Fruit fly (Drosophila melanogaster) whole organism, embryonic: ENCODE results near the gene Csk.
A peak's percentile ranks its signal among the peaks of the same experiment; 100 is the strongest.

Source experiments
- ATbp ChIP-seq: fragments of 200-800 bp; sonication (Bioruptor generic); optimal IDR thresholded peaks from 2 replicates; lab custom pipeline; 2017; ENCODE audit warnings: missing biosample characterization, mild to moderate bottlenecking, missing genetic modification characterization, missing genetic modification reagents
- Ada2b ChIP-seq: fragments of 200-800 bp; sonication (Bioruptor generic); IDR thresholded peaks from 2 replicates; pipeline ENCODE4 v1.3.6; 2022; ENCODE audit warnings: missing biosample characterization, missing genetic modification characterization
- Asciz ChIP-seq: fragments of 200-800 bp; sonication (Bioruptor generic); optimal IDR thresholded peaks from 2 replicates; lab custom pipeline; 2017; ENCODE audit warnings: missing biosample characterization, mild to moderate bottlenecking, missing genetic modification characterization, missing genetic modification reagents
- Atf3 ChIP-seq: fragments of 200-800 bp; sonication (Bioruptor generic); optimal IDR thresholded peaks from 3 replicates; lab custom pipeline; 2016; ENCODE audit warnings: missing biosample characterization, missing genetic modification characterization
- CG10321 ChIP-seq: fragments of 200-800 bp; sonication (Bioruptor generic); IDR thresholded peaks from 2 replicates; pipeline ENCODE4 v1.3.6; 2022; ENCODE audit warnings: missing biosample characterization, missing genetic modification characterization
- CG10565 ChIP-seq: fragments of 200-800 bp; sonication (Bioruptor generic); optimal IDR thresholded peaks from 3 replicates; lab custom pipeline; 2016; ENCODE audit warnings: missing biosample characterization, mild to moderate bottlenecking, missing genetic modification characterization
- CG12659 ChIP-seq: fragments of 200-800 bp; sonication (Bioruptor generic); optimal IDR thresholded peaks from 3 replicates; lab custom pipeline; 2017; ENCODE audit warnings: mild to moderate bottlenecking, missing biosample characterization, missing genetic modification reagents, missing genetic modification characterization
- CG13894 ChIP-seq: fragments of 200-800 bp; sonication (Bioruptor generic); optimal IDR thresholded peaks from 3 replicates; lab custom pipeline; 2018; ENCODE audit warnings: missing biosample characterization, mild to moderate bottlenecking, missing genetic modification characterization, moderate library complexity
- CG15696 ChIP-seq: fragments of 200-800 bp; sonication (Bioruptor generic); optimal IDR thresholded peaks from 2 replicates; lab custom pipeline; 2019; ENCODE audit warnings: missing biosample characterization, mild to moderate bottlenecking, missing genetic modification characterization, moderate library complexity
- CG1603 ChIP-seq: fragments of 200-800 bp; sonication (Bioruptor generic); optimal IDR thresholded peaks from 2 replicates; lab custom pipeline; 2019; ENCODE audit warnings: missing biosample characterization, mild to moderate bottlenecking, missing genetic modification characterization, moderate library complexity
- CG17802 ChIP-seq: fragments of 200-800 bp; sonication (Bioruptor generic); optimal IDR thresholded peaks from 2 replicates; lab custom pipeline; 2018; ENCODE audit warnings: missing biosample characterization, mild to moderate bottlenecking, missing genetic modification characterization, moderate library complexity
- CG31388 ChIP-seq: fragments of 200-800 bp; sonication (Bioruptor generic); optimal IDR thresholded peaks from 2 replicates; lab custom pipeline; 2016; ENCODE audit warnings: missing biosample characterization, missing genetic modification characterization
- CG31441 ChIP-seq: fragments of 200-800 bp; sonication (Bioruptor generic); IDR thresholded peaks from 2 replicates; pipeline ENCODE4 v1.3.6; 2022; ENCODE audit warnings: missing biosample characterization, missing genetic modification characterization
- CG3838 ChIP-seq: fragments of 200-800 bp; sonication (Bioruptor generic); optimal IDR thresholded peaks from 3 replicates; lab custom pipeline; 2016; ENCODE audit warnings: missing biosample characterization, missing genetic modification characterization
- CG4328 ChIP-seq: fragments of 200-800 bp; sonication (Bioruptor generic); optimal IDR thresholded peaks from 3 replicates; lab custom pipeline; 2017; ENCODE audit warnings: missing biosample characterization, missing genetic modification reagents, missing genetic modification characterization
- CG4707 ChIP-seq: fragments of 200-800 bp; sonication (Bioruptor generic); optimal IDR thresholded peaks from 2 replicates; lab custom pipeline; 2018; ENCODE audit warnings: missing biosample characterization, mild to moderate bottlenecking, missing genetic modification characterization, moderate library complexity
- CG6175 ChIP-seq: fragments of 200-800 bp; sonication (Bioruptor generic); IDR thresholded peaks from 3 replicates; pipeline ENCODE4 v1.3.6; 2022; ENCODE audit warnings: missing biosample characterization, missing genetic modification characterization
- CG6254 ChIP-seq: fragments of 200-800 bp; sonication (Bioruptor generic); optimal IDR thresholded peaks from 3 replicates; lab custom pipeline; 2017; ENCODE audit warnings: mild to moderate bottlenecking, missing biosample characterization, missing genetic modification reagents, missing genetic modification characterization
- CG7928 ChIP-seq: fragments of 200-800 bp; sonication (Bioruptor generic); optimal IDR thresholded peaks from 2 replicates; lab custom pipeline; 2017; ENCODE audit warnings: missing biosample characterization, mild to moderate bottlenecking, missing genetic modification characterization
- Chrac-16 ChIP-seq: fragments of 200-800 bp; sonication (Bioruptor generic); optimal IDR thresholded peaks from 3 replicates; lab custom pipeline; 2016; ENCODE audit warnings: missing biosample characterization, missing genetic modification characterization
- D19B ChIP-seq: fragments of 200-800 bp; sonication (Bioruptor generic); optimal IDR thresholded peaks from 2 replicates; lab custom pipeline; 2017; ENCODE audit warnings: missing biosample characterization, mild to moderate bottlenecking, missing genetic modification characterization
- Dbx ChIP-seq: fragments of 200-800 bp; sonication (Bioruptor generic); IDR thresholded peaks from 3 replicates; pipeline ENCODE4 v1.3.6; 2022; ENCODE audit warnings: missing biosample characterization, missing genetic modification characterization
- Dip2 ChIP-seq: fragments of 200-800 bp; sonication (Bioruptor generic); IDR thresholded peaks from 2 replicates; pipeline ENCODE4 v1.3.6; 2022; ENCODE audit warnings: missing biosample characterization, missing genetic modification characterization
- Dref ChIP-seq: fragments of 200-800 bp; sonication (Bioruptor generic); IDR thresholded peaks from 2 replicates; pipeline ENCODE4 v1.3.6; 2022; ENCODE audit warnings: missing biosample characterization, missing genetic modification characterization
- Eip74EF ChIP-seq, 2 experiments: fragments of 200-800 bp in 1 of 2; fragments of >200 bp in 1 of 2; sonication (Bioruptor generic) in 1 of 2; optimal IDR thresholded peaks; 2 replicates each; lab custom pipeline; 2017 to 2019; ENCODE audit warnings: missing biosample characterization in 2 of 2, missing genetic modification characterization in 2 of 2, mild to moderate bottlenecking in 1 of 2, moderate library complexity in 1 of 2
- Gsc ChIP-seq: fragments of 200-800 bp; sonication (Bioruptor generic); IDR thresholded peaks from 2 replicates; pipeline ENCODE4 v1.3.6; 2022; ENCODE audit warnings: missing biosample characterization, missing genetic modification characterization
- HLH54F ChIP-seq: fragments of 200-800 bp; sonication (Bioruptor generic); optimal IDR thresholded peaks from 3 replicates; lab custom pipeline; 2016; ENCODE audit warnings: missing biosample characterization, missing genetic modification characterization
- Jarid2 ChIP-seq: fragments of 200-800 bp; sonication (Bioruptor generic); optimal IDR thresholded peaks from 3 replicates; lab custom pipeline; 2017; ENCODE audit warnings: mild to moderate bottlenecking, missing biosample characterization, missing genetic modification reagents, missing genetic modification characterization
- Optix ChIP-seq: fragments of 200-800 bp; sonication (Bioruptor generic); IDR thresholded peaks from 3 replicates; pipeline ENCODE4 v1.3.6; 2022; ENCODE audit warnings: missing biosample characterization, missing genetic modification characterization
- Side ChIP-seq: fragments of 200-800 bp; sonication (Bioruptor generic); optimal IDR thresholded peaks from 2 replicates; lab custom pipeline; 2016; ENCODE audit warnings: missing biosample characterization, missing genetic modification characterization
- Sin3A ChIP-seq: fragments of >200 bp; optimal IDR thresholded peaks from 2 replicates; lab custom pipeline; 2018
- Sox102F ChIP-seq: fragments of 200-800 bp; sonication (Bioruptor generic); optimal IDR thresholded peaks from 2 replicates; lab custom pipeline; 2018; ENCODE audit warnings: missing biosample characterization, mild to moderate bottlenecking, missing genetic modification characterization, moderate library complexity
- Sry-δ ChIP-seq: fragments of 200-800 bp; sonication (Bioruptor generic); optimal IDR thresholded peaks from 2 replicates; lab custom pipeline; 2016; ENCODE audit warnings: missing biosample characterization, missing genetic modification characterization
- bcd ChIP-seq: fragments of 200-800 bp; sonication (Bioruptor generic); optimal IDR thresholded peaks from 2 replicates; lab custom pipeline; 2017; ENCODE audit warnings: missing biosample characterization, mild to moderate bottlenecking, missing genetic modification characterization
- crp ChIP-seq, 2 experiments: fragments of 200-800 bp; sonication (Bioruptor generic); optimal IDR thresholded peaks; 2 replicates in 1 of 2; 3 replicates in 1 of 2; lab custom pipeline; 2017; ENCODE audit warnings: missing biosample characterization in 2 of 2, missing genetic modification characterization in 2 of 2, mild to moderate bottlenecking in 1 of 2, moderate library complexity in 1 of 2
- dmrt99B ChIP-seq: fragments of 200-800 bp; sonication (Bioruptor generic); optimal IDR thresholded peaks from 2 replicates; lab custom pipeline; 2018; ENCODE audit warnings: missing biosample characterization, mild to moderate bottlenecking, missing genetic modification characterization, moderate library complexity
- gro ChIP-seq: fragments of 200-800 bp; sonication (Bioruptor generic); optimal IDR thresholded peaks from 2 replicates; lab custom pipeline; 2016; ENCODE audit warnings: missing biosample characterization, missing genetic modification characterization
- hb ChIP-seq: fragments of 200-800 bp; sonication (Bioruptor generic); IDR thresholded peaks from 3 replicates; pipeline ENCODE4 v1.3.6; 2022; ENCODE audit warnings: missing biosample characterization, missing genetic modification characterization; ENCODE audit not compliant: partially characterized antibody
- kay ChIP-seq: fragments of 200-800 bp; sonication (Bioruptor generic); optimal IDR thresholded peaks from 2 replicates; lab custom pipeline; 2016; ENCODE audit warnings: missing biosample characterization, missing genetic modification characterization
- kni ChIP-seq: fragments of 200-800 bp; sonication (Bioruptor generic); optimal IDR thresholded peaks from 3 replicates; lab custom pipeline; 2017; ENCODE audit warnings: mild to moderate bottlenecking, missing biosample characterization, missing genetic modification reagents, missing genetic modification characterization
- odd ChIP-seq: fragments of 200-800 bp; sonication (Bioruptor generic); optimal IDR thresholded peaks from 2 replicates; lab custom pipeline; 2017; ENCODE audit warnings: missing biosample characterization, mild to moderate bottlenecking, missing genetic modification characterization
- otp ChIP-seq: fragments of 200-800 bp; sonication (Bioruptor generic); IDR thresholded peaks from 3 replicates; pipeline ENCODE4, ENCODE4 v1.3.6; 2022; ENCODE audit warnings: missing biosample characterization, missing genetic modification characterization
- pan ChIP-seq, 4 experiments: fragments of >200 bp in 3 of 4; fragments of 200-800 bp in 1 of 4; sonication (Bioruptor generic) in 1 of 4; optimal IDR thresholded peaks in 3 of 4; IDR thresholded peaks in 1 of 4; 2 replicates each; pipeline versions ENCODE4 v1.3.6 to Lab custom; 2017 to 2022; ENCODE audit warnings: missing biosample characterization in 2 of 4, missing genetic modification characterization in 2 of 4, mixed read lengths in 1 of 4
- pros ChIP-seq: fragments of 200-800 bp; sonication (Bioruptor generic); optimal IDR thresholded peaks from 3 replicates; lab custom pipeline; 2019; ENCODE audit warnings: missing biosample characterization, mild to moderate bottlenecking, missing genetic modification characterization, moderate library complexity
- repo ChIP-seq: fragments of 200-800 bp; sonication (Bioruptor generic); optimal IDR thresholded peaks from 2 replicates; lab custom pipeline; 2016; ENCODE audit warnings: missing biosample characterization, missing genetic modification characterization
- sens-2 ChIP-seq: fragments of 200-800 bp; sonication (Bioruptor generic); IDR thresholded peaks from 2 replicates; pipeline ENCODE4 v1.3.6; 2022; ENCODE audit warnings: missing biosample characterization, missing genetic modification characterization
- slp2 ChIP-seq: fragments of 200-800 bp; sonication (Bioruptor generic); optimal IDR thresholded peaks from 2 replicates; lab custom pipeline; 2016; ENCODE audit warnings: missing biosample characterization, missing genetic modification characterization
- toy ChIP-seq: fragments of 200-800 bp; sonication (Bioruptor generic); IDR thresholded peaks from 2 replicates; pipeline ENCODE4 v1.3.6; 2022; ENCODE audit warnings: missing biosample characterization, missing genetic modification characterization

Csk gene

dm6 chr3R:11619709-11620409 is 30.6 kb downstream of the Csk start, which contains the start of the genes Jupiter and CG14710 (continued):
- TF ChIP-seq CG13894 (tag; lab: Kevin White, UChicago) (peak; percentile 78), Eip74EF (GFP tag; optimal IDR thresholded peaks at IDR 0.05; lab: Kevin White, UChicago) (no peak), Sox102F (GFP tag; lab: Kevin White, UChicago) (peak; percentile 38), Dbx (GFP tag; lab: Robert Waterston, UW) (peak; percentile 82), CG31388 (GFP tag; lab: Kevin White, UChicago) (no peak), HLH54F (GFP tag; lab: Kevin White, UChicago) (peak; percentile 83), repo (GFP tag; lab: Kevin White, UChicago) (peak; percentile 62), CG4328 (GFP tag; lab: Kevin White, UChicago) (peak; percentile 1), CG4707 (GFP tag; lab: Kevin White, UChicago) (no peak), Dip2 (GFP tag; lab: Robert Waterston, UW) (no peak), CG10321 (GFP tag; lab: Robert Waterston, UW) (no peak), CG10565 (GFP tag; lab: Kevin White, UChicago) (no peak), Sin3A (lab: Kevin White, UChicago) (peak; percentile 81), Optix (GFP tag; lab: Robert Waterston, UW) (peak; percentile 68; the same call in 2 of the 3 replicates), Side (GFP tag; lab: Kevin White, UChicago) (peak; percentile 53), dmrt99B (tag; lab: Kevin White, UChicago) (no peak), CG12659 (peak; percentile 92), CG6175 (GFP tag; lab: Robert Waterston, UW) (no peak), hb (no peak), ATbp (GFP tag; lab: Kevin White, UChicago) (no peak), Jarid2 (peak; percentile 60), Asciz (GFP tag; lab: Kevin White, UChicago) (no peak), Atf3 (GFP tag; lab: Kevin White, UChicago) (peak; percentile 80), gro (GFP tag; lab: Kevin White, UChicago) (peak; percentile 77), Gsc (GFP tag; lab: Robert Waterston, UW) (no peak), Chrac-16 (peak; percentile 73), odd (GFP tag; lab: Kevin White, UChicago) (no peak), CG3838 (GFP tag; lab: Kevin White, UChicago) (peak; percentile 21), otp (GFP tag; lab: Robert Waterston, UW) (peak; percentile 60; the same call in 2 of the 3 replicates), kay (GFP tag; lab: Kevin White, UChicago) (peak; percentile 45), CG15696 (tag; lab: Kevin White, UChicago) (peak; percentile 64), CG7928 (GFP tag; lab: Kevin White, UChicago) (peak; percentile 29), CG17802 (tag; lab: Kevin White, UChicago) (peak; percentile 52), slp2 (GFP tag; lab: Kevin White, UChicago) (peak; percentile 69), kni (GFP tag; lab: Kevin White, UChicago) (peak; percentile 31), Ada2b (0 out of 2 replicates have a peak, but pooled peaks have one; percentile 14), CG1603 (peak; percentile 77), sens-2 (GFP tag; lab: Robert Waterston, UW) (0 out of 2 replicates have a peak, but pooled peaks have one; percentile 36), crp (GFP tag; optimal IDR thresholded peaks at IDR 0.05; lab: Kevin White, UChicago) (peak in 1 of 2 experiments; percentile 45), pan (optimal IDR thresholded peaks at IDR 0.05; lab: Kevin White, UChicago) (no peak), pan (GFP tag; optimal IDR thresholded peaks at IDR 0.05 in 1 of 2, IDR thresholded peaks at IDR 0.05 in 1 of 2) (peak in 1 of 2 experiments; percentile 45), CG31441 (GFP tag; lab: Robert Waterston, UW) (0 out of 2 replicates have a peak, but pooled peaks have one; percentile 31), pros (GFP tag; lab: Kevin White, UChicago) (no peak), D19B (GFP tag; lab: Kevin White, UChicago) (no peak), CG6254 (GFP tag; lab: Kevin White, UChicago) (no peak), Sry-δ (GFP tag; lab: Kevin White, UChicago) (peak; percentile 70), Dref (GFP tag; lab: Robert Waterston, UW) (peak; percentile 49), bcd (GFP tag; lab: Kevin White, UChicago) (peak; percentile 70), toy (GFP tag; lab: Robert Waterston, UW) (no peak)
